Worm (Caenorhabditis elegans): ENCODE data around the gene T12A2.3.

The T12A2.3 gene

ce11 chrIII:6280070-6280596 lies 39.5 kb downstream of the T12A2.3 start, which contains the start of gene hmg-1.2:
hmg-1.2 (plus strand) TSS chrIII:6280380.
- peak; percentile 85 for TF ChIP-seq fkh-8 (tag; optimal IDR thresholded peaks at IDR 0.05)
- TF ChIP-seq lir-3 (tag; optimal IDR thresholded peaks at IDR 0.05; ENCODE audit: poor library complexity), result peak; percentile 58
- TF ChIP-seq tbx-2 (tag; optimal IDR thresholded peaks at IDR 0.05), result peak; percentile 88
- peak; percentile 92 for TF ChIP-seq nhr-85 (tag)
- TF ChIP-seq ztf-11 (tag; optimal IDR thresholded peaks at IDR 0.05), result peak in 1 of 2 experiments; percentile 52
- peak; percentile 69 for TF ChIP-seq nhr-90 (tag; optimal IDR thresholded peaks at IDR 0.05; ENCODE audit: poor library complexity)
- no peak for TF ChIP-seq nhr-76 (tag; optimal IDR thresholded peaks at IDR 0.05)
- peak; percentile 68 for TF ChIP-seq elt-2 (tag; optimal IDR thresholded peaks at IDR 0.05)
- TF ChIP-seq dpl-1 (GFP tag; optimal IDR thresholded peaks at IDR 0.05), result peak; percentile 41 to 54 (median 52)
- TF ChIP-seq zip-4 (GFP tag; optimal IDR thresholded peaks at IDR 0.05), result peak; percentile 61
- no peak for TF ChIP-seq lin-39 (tag; optimal IDR thresholded peaks at IDR 0.05)
- TF ChIP-seq snpc-4 (tag; optimal IDR thresholded peaks at IDR 0.05), result peak; percentile 72
- no peak for TF ChIP-seq C34B4.2 (tag; optimal IDR thresholded peaks at IDR 0.05)
- TF ChIP-seq lin-14 (GFP tag; optimal IDR thresholded peaks at IDR 0.05), result peak; percentile 94
- peak; percentile 68 for TF ChIP-seq nhr-77 (tag; optimal IDR thresholded peaks at IDR 0.05)
- TF ChIP-seq alr-1 (tag; optimal IDR thresholded peaks at IDR 0.05; ENCODE audit: borderline replicate concordance), result no peak
- TF ChIP-seq nhr-47 (tag; optimal IDR thresholded peaks at IDR 0.05), result peak; percentile 83
- TF ChIP-seq Y116A8C.19 (tag; optimal IDR thresholded peaks at IDR 0.05; ENCODE audit: borderline replicate concordance), result no peak
- TF ChIP-seq nhr-11 (tag; optimal IDR thresholded peaks at IDR 0.05), result peak; percentile 57
- TF ChIP-seq ceh-88 (GFP tag; IDR thresholded peaks at IDR 0.05), result peak; percentile 71; the same call in 1 of the 2 replicates
- peak; percentile 50 to 84 (median 62) for TF ChIP-seq ceh-82 (tag; optimal IDR thresholded peaks at IDR 0.05)
- TF ChIP-seq unc-98 (GFP tag; IDR thresholded peaks at IDR 0.05), result no peak
- TF ChIP-seq rnt-1 (tag; optimal IDR thresholded peaks at IDR 0.05), result peak; percentile 73
- TF ChIP-seq aly-2 (tag; optimal IDR thresholded peaks at IDR 0.05), result peak; percentile 59
- no peak for TF ChIP-seq aha-1 (tag; optimal IDR thresholded peaks at IDR 0.05)
- TF ChIP-seq nhr-19 (GFP tag; conservative IDR thresholded peaks at IDR 0.05), result peak; percentile 89
- TF ChIP-seq ets-5 (GFP tag; IDR thresholded peaks at IDR 0.05), result no peak
- TF ChIP-seq nhr-84 (tag; optimal IDR thresholded peaks at IDR 0.05), result no peak
- TF ChIP-seq nhr-20 (tag; optimal IDR thresholded peaks at IDR 0.05), result peak; percentile 90
- no peak for TF ChIP-seq pag-3 (tag; optimal IDR thresholded peaks at IDR 0.05; ENCODE audit: borderline replicate concordance, insufficient read depth)
- TF ChIP-seq grh-1 (GFP tag; IDR thresholded peaks at IDR 0.05), result peak; percentile 22; the same call in 1 of the 2 replicates
- TF ChIP-seq unc-62 (GFP tag; optimal IDR thresholded peaks at IDR 0.05), result no peak
- no peak for TF ChIP-seq tlp-1 (tag; optimal IDR thresholded peaks at IDR 0.05)
- peak; percentile 63 for TF ChIP-seq isw-1 (GFP tag; IDR thresholded peaks at IDR 0.05)
- no peak for TF ChIP-seq hlh-4 (tag; optimal IDR thresholded peaks at IDR 0.05)
- peak; percentile 86 to 98 for TF ChIP-seq efl-1 (optimal IDR thresholded peaks at IDR 0.05)
- TF ChIP-seq efl-1 (GFP tag; optimal IDR thresholded peaks at IDR 0.05 in 1 of 2), result peak; percentile 50 to 96
- no peak for TF ChIP-seq ces-1 (GFP tag; optimal IDR thresholded peaks at IDR 0.05)
- TF ChIP-seq sup-37 (GFP tag; optimal IDR thresholded peaks at IDR 0.05), result peak; percentile 46
- TF ChIP-seq mdl-1 (tag; optimal IDR thresholded peaks at IDR 0.05), result peak in 1 of 2 experiments; percentile 83
- TF ChIP-seq zag-1 (tag; optimal IDR thresholded peaks at IDR 0.05), result no peak
- TF ChIP-seq C04F5.9 (tag; optimal IDR thresholded peaks at IDR 0.05), result no peak
- peak; percentile 28 for TF ChIP-seq mef-2 (tag; optimal IDR thresholded peaks at IDR 0.05)
- TF ChIP-seq mep-1 (tag; optimal IDR thresholded peaks at IDR 0.05), result peak; percentile 58
- peak; percentile 40 for TF ChIP-seq blmp-1 (tag; optimal IDR thresholded peaks at IDR 0.05)
- peak; percentile 83 for TF ChIP-seq unc-86 (tag; optimal IDR thresholded peaks at IDR 0.05)
- no peak for TF ChIP-seq vab-15 (tag; optimal IDR thresholded peaks at IDR 0.05)
- TF ChIP-seq ama-1 (optimal IDR thresholded peaks at IDR 0.05), result no peak
- peak; percentile 74 to 79 for TF ChIP-seq lin-35 (GFP tag; optimal IDR thresholded peaks at IDR 0.05)
- TF ChIP-seq hlh-17 (GFP tag; optimal IDR thresholded peaks at IDR 0.05; ENCODE audit: borderline replicate concordance), result no peak
- TF ChIP-seq unc-130 (tag; optimal IDR thresholded peaks at IDR 0.05), result peak; percentile 66
- peak; percentile 66 for TF ChIP-seq ceh-8 (GFP tag; optimal IDR thresholded peaks at IDR 0.05)

Measured in whole organism, L1 larva.